Worm (Caenorhabditis elegans) whole organism, mixed stage, embryonic: Measurements from ENCODE around the gene pro-1.

Experiments
- M03D4.4 ChIP-seq: sonication (generic microtip); optimal IDR thresholded peaks from 2 replicates; lab custom pipeline; 2017; ENCODE audit warnings: mild to moderate bottlenecking, missing genetic modification characterization, missing compliant biosample characterization
- bed-3 ChIP-seq: fragments of 200-800 bp; sonication (Bioruptor generic); optimal IDR thresholded peaks from 3 replicates; lab custom pipeline; 2018; ENCODE audit warnings: mild to moderate bottlenecking, missing genetic modification characterization, moderate library complexity, missing compliant biosample characterization
- blmp-1 ChIP-seq: fragments of 150-350 bp; optimal IDR thresholded peaks from 2 replicates; lab custom pipeline; 2014; ENCODE audit warnings: missing biosample characterization, missing genetic modification characterization
- ceh-39 ChIP-seq: fragments of 150-350 bp; optimal IDR thresholded peaks from 2 replicates; lab custom pipeline; 2014; ENCODE audit warnings: missing biosample characterization, missing genetic modification characterization
- ceh-43 ChIP-seq: fragments of 200-800 bp; sonication (Bioruptor generic); optimal IDR thresholded peaks from 2 replicates; lab custom pipeline; 2018; ENCODE audit warnings: mild to moderate bottlenecking, missing genetic modification characterization, moderate library complexity, missing compliant biosample characterization
- ces-1 ChIP-seq: fragments of 150-350 bp; optimal IDR thresholded peaks from 2 replicates; lab custom pipeline; 2014; ENCODE audit warnings: missing biosample characterization, missing genetic modification reagents, missing genetic modification characterization
- cnd-1 ChIP-seq: fragments of 200-800 bp; sonication (Bioruptor generic); optimal IDR thresholded peaks from 2 replicates; lab custom pipeline; 2018; ENCODE audit warnings: mild to moderate bottlenecking, missing genetic modification characterization, missing compliant biosample characterization
- elt-1 ChIP-seq: sonication (generic microtip); optimal IDR thresholded peaks from 2 replicates; lab custom pipeline; 2017; ENCODE audit warnings: missing genetic modification characterization, mild to moderate bottlenecking, missing compliant biosample characterization, antibody characterized with exemption, moderate library complexity, borderline replicate concordance; ENCODE audit not compliant: insufficient read depth
- elt-3 ChIP-seq: fragments of 150-350 bp; optimal IDR thresholded peaks from 2 replicates; lab custom pipeline; 2014; ENCODE audit warnings: missing biosample characterization, missing genetic modification characterization
- flh-1 ChIP-seq: fragments of 200-800 bp; sonication (Bioruptor generic); optimal IDR thresholded peaks from 2 replicates; lab custom pipeline; 2018; ENCODE audit warnings: mild to moderate bottlenecking, missing genetic modification characterization, moderate library complexity, missing compliant biosample characterization
- ham-2 ChIP-seq: fragments of 200-800 bp; sonication (Bioruptor generic); optimal IDR thresholded peaks from 2 replicates; lab custom pipeline; 2018; ENCODE audit warnings: mild to moderate bottlenecking, missing genetic modification characterization, missing compliant biosample characterization
- hlh-1 ChIP-seq: fragments of 150-350 bp; optimal IDR thresholded peaks from 2 replicates; lab custom pipeline; 2014; ENCODE audit warnings: missing biosample characterization, missing genetic modification reagents, missing genetic modification characterization
- lin-13 ChIP-seq: fragments of 150-350 bp; optimal IDR thresholded peaks from 2 replicates; lab custom pipeline; 2014; ENCODE audit warnings: missing biosample characterization, missing genetic modification characterization
- lsy-2 ChIP-seq: fragments of 150-350 bp; optimal IDR thresholded peaks from 2 replicates; lab custom pipeline; 2014; ENCODE audit warnings: missing biosample characterization, missing genetic modification characterization
- mep-1 ChIP-seq: fragments of 150-350 bp; optimal IDR thresholded peaks from 2 replicates; lab custom pipeline; 2017; ENCODE audit warnings: missing biosample characterization, missing genetic modification reagents, missing genetic modification characterization, inconsistent platforms
- mls-2 ChIP-seq: sonication (generic microtip); optimal IDR thresholded peaks from 2 replicates; lab custom pipeline; 2016; ENCODE audit warnings: mild to moderate bottlenecking, missing genetic modification characterization, moderate library complexity, missing compliant biosample characterization
- nhr-12 ChIP-seq: fragments of 150-350 bp; optimal IDR thresholded peaks from 2 replicates; lab custom pipeline; 2014; ENCODE audit warnings: missing biosample characterization, missing genetic modification characterization
- nhr-2 ChIP-seq: fragments of 150-350 bp; optimal IDR thresholded peaks from 2 replicates; lab custom pipeline; 2014; ENCODE audit warnings: missing biosample characterization, missing genetic modification characterization
- nhr-237 ChIP-seq: fragments of 150-350 bp; optimal IDR thresholded peaks from 2 replicates; lab custom pipeline; 2014; ENCODE audit warnings: missing biosample characterization, missing genetic modification characterization
- nhr-28 ChIP-seq: fragments of 150-350 bp; optimal IDR thresholded peaks from 2 replicates; lab custom pipeline; 2014; ENCODE audit warnings: missing biosample characterization, missing genetic modification characterization
- nhr-76 ChIP-seq: sonication (generic microtip); optimal IDR thresholded peaks from 2 replicates; lab custom pipeline; 2017; ENCODE audit warnings: missing biosample characterization, missing genetic modification characterization
- pha-4 ChIP-seq: fragments of 150-350 bp; optimal IDR thresholded peaks from 2 replicates; lab custom pipeline; 2018; ENCODE audit warnings: missing biosample characterization, missing genetic modification reagents, missing genetic modification characterization
- sem-2 ChIP-seq: fragments of 200-800 bp; sonication (Bioruptor generic); optimal IDR thresholded peaks from 2 replicates; lab custom pipeline; 2018; ENCODE audit warnings: mild to moderate bottlenecking, missing genetic modification characterization, missing compliant biosample characterization
- snpc-4 ChIP-seq: fragments of 150-350 bp; optimal IDR thresholded peaks from 2 replicates; lab custom pipeline; 2014; ENCODE audit warnings: missing biosample characterization, missing genetic modification characterization
- sptf-1 ChIP-seq: sonication (generic microtip); optimal IDR thresholded peaks from 2 replicates; lab custom pipeline; 2017; ENCODE audit warnings: mild to moderate bottlenecking, missing genetic modification characterization, moderate library complexity, missing compliant biosample characterization
- tbx-8 ChIP-seq: fragments of 200-800 bp; sonication (Bioruptor generic); optimal IDR thresholded peaks from 2 replicates; lab custom pipeline; 2018; ENCODE audit warnings: mild to moderate bottlenecking, missing genetic modification characterization, moderate library complexity, missing compliant biosample characterization
- unc-120 ChIP-seq: sonication (generic microtip); optimal IDR thresholded peaks from 2 replicates; lab custom pipeline; 2017; ENCODE audit warnings: missing genetic modification characterization, missing compliant biosample characterization; ENCODE audit not compliant: poor library complexity, severe bottlenecking
- unc-39 ChIP-seq: fragments of 150-350 bp; optimal IDR thresholded peaks from 2 replicates; lab custom pipeline; 2014; ENCODE audit warnings: missing biosample characterization, missing genetic modification characterization
- unc-62 ChIP-seq: fragments of 150-350 bp; optimal IDR thresholded peaks from 2 replicates; lab custom pipeline; 2014; ENCODE audit warnings: missing biosample characterization, missing genetic modification reagents, missing genetic modification characterization
- ztf-11 ChIP-seq: fragments of 150-350 bp; optimal IDR thresholded peaks from 2 replicates; lab custom pipeline; 2014; ENCODE audit warnings: missing biosample characterization, missing genetic modification characterization

pro-1 gene

ce11 chrII:10580833-10581232 is 39.0 kb upstream of the pro-1 start, which contains the start of gene dap-3:
dap-3 (plus strand) TSS chrII:10581133.
- TF ChIP-seq tbx-8 (GFP tag; lab: Kevin White, UChicago) (no peak), hlh-1 (no peak), nhr-2 (tag; lab: Kevin White, UChicago) (no peak)

ce11 chrII:10579655-10580054 is 37.9 kb upstream of the pro-1 start, which contains the start of gene dohh-1:
dohh-1 (plus strand) TSS chrII:10579955.
- no peak for TF ChIP-seq elt-1 (tag; lab: Kevin White, UChicago)
- TF ChIP-seq cnd-1 (tag; lab: Kevin White, UChicago): no peak
- TF ChIP-seq lsy-2: no peak
- no peak for TF ChIP-seq ham-2 (GFP tag; lab: Kevin White, UChicago)
- TF ChIP-seq pha-4 (tag; lab: Kevin White, UChicago): no peak
- no peak for TF ChIP-seq nhr-76 (tag; lab: Kevin White, UChicago)
- TF ChIP-seq nhr-28 (tag; lab: Kevin White, UChicago): no peak
- TF ChIP-seq flh-1 (GFP tag; lab: Kevin White, UChicago): no peak
- no peak for TF ChIP-seq unc-62 (GFP tag; lab: Kevin White, UChicago)
- no peak for TF ChIP-seq ceh-43
- TF ChIP-seq bed-3 (GFP tag; lab: Kevin White, UChicago): no peak
- TF ChIP-seq M03D4.4 (tag; lab: Kevin White, UChicago): no peak

ce11 chrII:10578843-10579430 is 37.1 kb upstream of the pro-1 start, which contains the start of gene rpb-6:
rpb-6 (plus strand) TSS chrII:10579380.
- no peak for TF ChIP-seq mep-1 (tag; lab: Kevin White, UChicago)
- no peak for TF ChIP-seq hlh-1
- TF ChIP-seq nhr-12: no peak
- no peak for TF ChIP-seq unc-120 (tag; lab: Kevin White, UChicago)
- TF ChIP-seq lsy-2: peak; percentile 70
- no peak for TF ChIP-seq nhr-28 (tag; lab: Kevin White, UChicago)
- TF ChIP-seq sem-2 (GFP tag; lab: Kevin White, UChicago): no peak
- no peak for TF ChIP-seq flh-1 (GFP tag; lab: Kevin White, UChicago)
- peak; percentile 9 for TF ChIP-seq lin-13 (tag; lab: Kevin White, UChicago)
- TF ChIP-seq ztf-11 (tag; lab: Kevin White, UChicago): no peak
- TF ChIP-seq elt-3 (tag; lab: Kevin White, UChicago): no peak
- no peak for TF ChIP-seq nhr-2 (tag; lab: Kevin White, UChicago)
- no peak for TF ChIP-seq unc-62 (GFP tag; lab: Kevin White, UChicago)
- no peak for TF ChIP-seq elt-1 (tag; lab: Kevin White, UChicago)

ce11 chrII:10574177-10574576 is 32.4 kb upstream of the pro-1 start:
- no peak for TF ChIP-seq unc-39
- no peak for TF ChIP-seq hlh-1
- TF ChIP-seq ces-1 (GFP tag; lab: Kevin White, UChicago): no peak
- TF ChIP-seq blmp-1 (tag; lab: Kevin White, UChicago): no peak
- no peak for TF ChIP-seq M03D4.4 (tag; lab: Kevin White, UChicago)
- no peak for TF ChIP-seq pha-4 (tag; lab: Kevin White, UChicago)
- no peak for TF ChIP-seq sptf-1
- TF ChIP-seq, all 35 proteins: peak for 0

ce11 chrII:10571967-10572366 is 30.2 kb upstream of the pro-1 start, which contains the start of gene C06A1.3:
C06A1.3 (plus strand) TSS chrII:10572267.
- TF ChIP-seq nhr-237 (tag; lab: Kevin White, UChicago) (no peak), M03D4.4 (tag; lab: Kevin White, UChicago) (no peak), tbx-8 (GFP tag; lab: Kevin White, UChicago) (no peak), cnd-1 (tag; lab: Kevin White, UChicago) (no peak), ham-2 (GFP tag; lab: Kevin White, UChicago) (no peak)

ce11 chrII:10570302-10570701 is 28.5 kb upstream of the pro-1 start, which contains the start of gene txt-13:
txt-13 (plus strand) TSS chrII:10570602.
- TF ChIP-seq lin-13 (tag; lab: Kevin White, UChicago) (no peak), sem-2 (GFP tag; lab: Kevin White, UChicago) (no peak), snpc-4 (tag; lab: Kevin White, UChicago) (no peak), ces-1 (GFP tag; lab: Kevin White, UChicago) (no peak), mls-2 (no peak), nhr-76 (tag; lab: Kevin White, UChicago) (no peak), tbx-8 (GFP tag; lab: Kevin White, UChicago) (no peak), unc-62 (GFP tag; lab: Kevin White, UChicago) (no peak), ceh-39 (tag; lab: Kevin White, UChicago) (no peak), elt-3 (tag; lab: Kevin White, UChicago) (no peak), M03D4.4 (tag; lab: Kevin White, UChicago) (no peak), nhr-237 (tag; lab: Kevin White, UChicago) (no peak)
- TF ChIP-seq, all 35 proteins: peak for 0
